Worm (Caenorhabditis elegans): ENCODE results near the gene srh-169.

DNA sequence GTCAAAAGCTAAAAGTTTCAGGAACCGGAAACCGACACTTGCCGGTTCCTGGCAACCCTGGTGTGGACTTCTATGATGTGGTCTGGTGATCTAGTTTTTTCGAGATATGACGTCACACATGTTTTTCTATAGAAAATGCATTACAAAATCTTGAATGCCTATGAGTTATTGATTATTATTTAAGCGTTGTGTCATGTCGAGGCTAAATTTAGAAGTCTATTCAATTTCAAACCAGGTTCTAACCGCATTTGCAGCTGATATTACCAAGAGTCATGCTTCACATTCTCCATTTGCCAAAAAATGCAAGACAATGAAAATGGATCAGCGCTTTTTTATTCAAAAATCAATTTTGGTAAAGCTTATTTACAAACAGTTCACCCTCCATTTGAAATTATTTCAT lies 28.5 kb upstream of the srh-169 start, which contains the start of gene K09D9.3:
- no peak for TF ChIP-seq pha-4 (tag; optimal IDR thresholded peaks at IDR 0.05)
- no peak for TF ChIP-seq unc-62 (GFP tag; optimal IDR thresholded peaks at IDR 0.05)
- TF ChIP-seq blmp-1 (tag; optimal IDR thresholded peaks at IDR 0.05) = no peak
- TF ChIP-seq elt-3 (tag; optimal IDR thresholded peaks at IDR 0.05) = no peak
- TF ChIP-seq mls-2 (tag; optimal IDR thresholded peaks at IDR 0.05) = no peak

Data from whole organism, mixed stage, embryonic.